Fruit fly (Drosophila melanogaster) whole organism, prepupa: ENCODE measurements around the gene Ero1L.

Experiments used
- CG10631 ChIP-seq: fragments of 200-800 bp; sonication (Bioruptor generic); optimal IDR thresholded peaks from 2 replicates; lab custom pipeline; 2016; ENCODE audit warnings: missing biosample characterization, missing genetic modification characterization
- CG10669 ChIP-seq: fragments of 200-800 bp; sonication (Bioruptor generic); optimal IDR thresholded peaks from 3 replicates; lab custom pipeline; 2018; ENCODE audit warnings: missing biosample characterization, mild to moderate bottlenecking, missing genetic modification characterization, moderate library complexity
- CG16779 ChIP-seq: fragments of 200-800 bp; sonication (Bioruptor generic); optimal IDR thresholded peaks from 3 replicates; lab custom pipeline; 2017; ENCODE audit warnings: missing biosample characterization, mild to moderate bottlenecking, missing genetic modification characterization
- CG31627 ChIP-seq: fragments of 200-800 bp; sonication (Bioruptor generic); optimal IDR thresholded peaks from 3 replicates; lab custom pipeline; 2016; ENCODE audit warnings: missing biosample characterization, missing genetic modification characterization
- CG32006 ChIP-seq: fragments of 200-800 bp; sonication (Bioruptor generic); optimal IDR thresholded peaks from 3 replicates; lab custom pipeline; 2017; ENCODE audit warnings: missing biosample characterization, mild to moderate bottlenecking, missing genetic modification characterization
- Ets21C ChIP-seq: fragments of 200-800 bp; sonication (Bioruptor generic); optimal IDR thresholded peaks from 3 replicates; lab custom pipeline; 2016; ENCODE audit warnings: missing biosample characterization, missing genetic modification characterization
- Ets96B ChIP-seq: fragments of 200-800 bp; optimal IDR thresholded peaks from 2 replicates; lab custom pipeline; 2019; ENCODE audit warnings: missing biosample characterization, mild to moderate bottlenecking, missing genetic modification characterization, moderate library complexity
- Gug ChIP-seq: fragments of 200-800 bp; sonication (Bioruptor generic); IDR thresholded peaks from 2 replicates; pipeline ENCODE4 v1.3.6; 2022; ENCODE audit warnings: missing biosample characterization, missing genetic modification characterization
- acj6 ChIP-seq: fragments of 200-800 bp; sonication (Bioruptor generic); optimal IDR thresholded peaks from 3 replicates; lab custom pipeline; 2016; ENCODE audit warnings: missing biosample characterization, missing genetic modification characterization
- dsx ChIP-seq: fragments of 200-800 bp; optimal IDR thresholded peaks from 3 replicates; lab custom pipeline; 2019; ENCODE audit warnings: missing biosample characterization, mild to moderate bottlenecking, missing genetic modification characterization, moderate library complexity; ENCODE audit not compliant: poor library complexity, severe bottlenecking
- esn ChIP-seq: fragments of 200-800 bp; sonication (Bioruptor generic); optimal IDR thresholded peaks from 2 replicates; lab custom pipeline; 2016; ENCODE audit warnings: missing biosample characterization, mild to moderate bottlenecking, missing genetic modification characterization, moderate library complexity
- fkh ChIP-seq: fragments of 200-800 bp; sonication (Bioruptor generic); optimal IDR thresholded peaks from 3 replicates; lab custom pipeline; 2017; ENCODE audit warnings: missing biosample characterization, mild to moderate bottlenecking, missing genetic modification characterization, moderate library complexity
- lz ChIP-seq: fragments of 200-800 bp; sonication (Bioruptor generic); optimal IDR thresholded peaks from 3 replicates; lab custom pipeline; 2016; ENCODE audit warnings: missing biosample characterization, missing genetic modification characterization
- salr ChIP-seq, 2 experiments: fragments of 200-800 bp; sonication (Bioruptor generic); optimal IDR thresholded peaks; 3 replicates each; lab custom pipeline; 2016 to 2018; ENCODE audit warnings: missing biosample characterization in 2 of 2, missing genetic modification characterization in 2 of 2, mild to moderate bottlenecking in 1 of 2

dm6 chr3L:4135857-4136256 is 34.3 kb upstream of the Ero1L start, which contains the start of gene RfC4:
- TF ChIP-seq salr (GFP tag; optimal IDR thresholded peaks at IDR 0.05; lab: Kevin White, UChicago) (no peak), esn (GFP tag; lab: Kevin White, UChicago) (no peak), CG10631 (GFP tag; lab: Kevin White, UChicago) (no peak), CG32006 (no peak), acj6 (GFP tag; lab: Kevin White, UChicago) (no peak), lz (GFP tag; lab: Kevin White, UChicago) (no peak), Ets96B (tag; lab: Kevin White, UChicago) (no peak), CG10669 (GFP tag; lab: Kevin White, UChicago) (no peak), Gug (GFP tag; lab: Robert Waterston, UW) (no peak), CG31627 (GFP tag; lab: Kevin White, UChicago) (no peak), Ets21C (GFP tag; lab: Kevin White, UChicago) (no peak), CG16779 (tag; lab: Kevin White, UChicago) (no peak), dsx (GFP tag; lab: Kevin White, UChicago) (no peak), fkh (GFP tag; lab: Kevin White, UChicago) (no peak)
